Worm (Caenorhabditis elegans): ENCODE results near the gene M18.3.

ce11 chrIV:12078112-12078812, 27.4 kb upstream of the M18.3 start, which contains the start of gene tmed-1:
- TF ChIP-seq unc-130 (GFP tag; optimal IDR thresholded peaks at IDR 0.05), result no peak
- TF ChIP-seq egrh-3 (GFP tag; IDR thresholded peaks at IDR 0.05), result no peak
- TF ChIP-seq F10E7.11 (tag; optimal IDR thresholded peaks at IDR 0.05), result no peak
- TF ChIP-seq nhr-179 (tag; optimal IDR thresholded peaks at IDR 0.05), result no peak
- no peak for TF ChIP-seq unc-62 (GFP tag; optimal IDR thresholded peaks at IDR 0.05)
- TF ChIP-seq snpc-4 (GFP tag; optimal IDR thresholded peaks at IDR 0.05), result no peak
- no peak for TF ChIP-seq snpc-4 (tag; optimal IDR thresholded peaks at IDR 0.05)
- no peak for TF ChIP-seq efl-1 (GFP tag; optimal IDR thresholded peaks at IDR 0.05)
- no peak for TF ChIP-seq him-1 (tag; optimal IDR thresholded peaks at IDR 0.05)
- no peak for TF ChIP-seq ama-1 (optimal IDR thresholded peaks at IDR 0.05)
- no peak for TF ChIP-seq ama-1 (GFP tag; optimal IDR thresholded peaks at IDR 0.05)
- TF ChIP-seq ztf-28 (GFP tag; IDR thresholded peaks at IDR 0.05), result no peak
- no peak for TF ChIP-seq mel-28 (tag; optimal IDR thresholded peaks at IDR 0.05; ENCODE audit: borderline replicate concordance)
- peak; percentile 42; the same call in 1 of the 2 replicates for TF ChIP-seq madf-6 (GFP tag; IDR thresholded peaks at IDR 0.05)
